Worm (Caenorhabditis elegans): ENCODE data around the gene nhr-281.

DNA sequence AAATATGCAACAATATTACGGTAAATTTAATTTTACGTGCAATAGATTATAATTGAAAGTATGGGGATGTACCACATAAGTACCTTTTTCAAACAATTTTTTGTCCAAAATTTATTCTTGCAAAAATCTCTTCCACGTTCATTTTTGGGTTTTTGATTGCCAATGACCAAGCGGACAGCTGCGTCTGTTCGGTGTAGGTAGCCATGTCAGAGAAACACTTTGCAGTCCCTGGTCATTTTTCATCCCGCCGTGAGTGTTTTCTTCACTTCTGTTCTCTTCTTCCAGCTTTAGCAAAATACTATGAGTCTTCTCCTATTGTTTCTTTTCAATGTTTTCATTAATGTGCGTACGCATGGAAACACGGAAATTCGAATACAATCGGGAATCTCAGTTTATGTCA lies 23.2 kb downstream of the nhr-281 start, which contains the start of gene dsl-4:
- TF ChIP-seq nfya-1 (tag; optimal IDR thresholded peaks at IDR 0.05; ENCODE audit: borderline replicate concordance, insufficient read depth) (no peak), ztf-18 (tag; optimal IDR thresholded peaks at IDR 0.05) (no peak), snpc-1.1 (tag; optimal IDR thresholded peaks at IDR 0.05; ENCODE audit: insufficient read depth) (no peak), Y79H2A.3 (GFP tag; conservative IDR thresholded peaks at IDR 0.05) (no peak), Y95B8A.8 (GFP tag; IDR thresholded peaks at IDR 0.05) (no peak), D2030.7 (GFP tag; IDR thresholded peaks at IDR 0.05) (no peak), let-526 (GFP tag; IDR thresholded peaks at IDR 0.05) (no peak), snpc-4 (GFP tag; optimal IDR thresholded peaks at IDR 0.05) (no peak), snpc-4 (tag; optimal IDR thresholded peaks at IDR 0.05) (no peak), Y56A3A.18 (GFP tag; IDR thresholded peaks at IDR 0.05) (no peak), F57C9.4 (tag; optimal IDR thresholded peaks at IDR 0.05) (no peak)

All from whole organism, young adult.